Worm (Caenorhabditis elegans) whole organism, late embryonic: Measurements from ENCODE around the gene him-18.

Experiments
- C08G9.2 ChIP-seq: sonication (generic microtip); optimal IDR thresholded peaks from 2 replicates; lab custom pipeline; 2016; ENCODE audit warnings: mild to moderate bottlenecking, missing genetic modification characterization, moderate library complexity, missing compliant biosample characterization
- C38D4.7 ChIP-seq: fragments of 200-800 bp; sonication (Bioruptor generic); optimal IDR thresholded peaks from 2 replicates; lab custom pipeline; 2018; ENCODE audit warnings: mild to moderate bottlenecking, missing genetic modification characterization, moderate library complexity, missing compliant biosample characterization
- K02D7.2 ChIP-seq: sonication (generic microtip); optimal IDR thresholded peaks from 2 replicates; lab custom pipeline; 2017; ENCODE audit warnings: mild to moderate bottlenecking, missing genetic modification characterization, missing compliant biosample characterization
- K09A11.1 ChIP-seq: sonication (generic microtip); optimal IDR thresholded peaks from 2 replicates; lab custom pipeline; 2017; ENCODE audit warnings: antibody characterized with exemption, mild to moderate bottlenecking, missing genetic modification characterization, missing compliant biosample characterization; ENCODE audit not compliant: insufficient read depth
- Y22D7AL.16 ChIP-seq: sonication (generic microtip); optimal IDR thresholded peaks from 2 replicates; lab custom pipeline; 2016; ENCODE audit warnings: missing genetic modification characterization, missing compliant biosample characterization
- ahr-1 ChIP-seq: sonication (generic microtip); optimal IDR thresholded peaks from 2 replicates; lab custom pipeline; 2016; ENCODE audit warnings: missing genetic modification characterization, missing compliant biosample characterization
- ceh-14 ChIP-seq: sonication (generic microtip); optimal IDR thresholded peaks from 2 replicates; lab custom pipeline; 2016; ENCODE audit warnings: missing genotype, missing genetic modification characterization, missing compliant biosample characterization
- ceh-18 ChIP-seq: sonication (generic microtip); optimal IDR thresholded peaks from 2 replicates; lab custom pipeline; 2016; ENCODE audit warnings: missing genetic modification characterization, missing compliant biosample characterization
- ceh-24 ChIP-seq: sonication (generic microtip); optimal IDR thresholded peaks from 2 replicates; lab custom pipeline; 2016; ENCODE audit warnings: mild to moderate bottlenecking, missing genetic modification characterization, missing compliant biosample characterization
- ceh-31 ChIP-seq: sonication (generic microtip); optimal IDR thresholded peaks from 2 replicates; lab custom pipeline; 2016; ENCODE audit warnings: missing genetic modification characterization, missing compliant biosample characterization
- ceh-45 ChIP-seq: fragments of 200-800 bp; sonication (Bioruptor generic); IDR thresholded peaks from 2 replicates; pipeline ENCODE4 v1.3.6; 2022; ENCODE audit warnings: missing genetic modification reagents, missing genetic modification characterization, missing compliant biosample characterization
- ceh-48 ChIP-seq: sonication (generic microtip); optimal IDR thresholded peaks from 2 replicates; lab custom pipeline; 2016; ENCODE audit warnings: missing genetic modification characterization, inconsistent platforms, missing compliant biosample characterization
- che-1 ChIP-seq: sonication (generic microtip); optimal IDR thresholded peaks from 2 replicates; lab custom pipeline; 2016; ENCODE audit warnings: mild to moderate bottlenecking, missing genetic modification characterization, missing compliant biosample characterization
- dmd-4 ChIP-seq: sonication (generic microtip); optimal IDR thresholded peaks from 2 replicates; lab custom pipeline; 2016; ENCODE audit warnings: borderline replicate concordance, missing genetic modification characterization, missing compliant biosample characterization
- dve-1 ChIP-seq: sonication (generic microtip); optimal IDR thresholded peaks from 2 replicates; lab custom pipeline; 2017; ENCODE audit warnings: antibody characterized with exemption, mild to moderate bottlenecking, missing genetic modification characterization, missing compliant biosample characterization
- elt-2 ChIP-seq: sonication (generic microtip); optimal IDR thresholded peaks from 2 replicates; lab custom pipeline; 2016; ENCODE audit warnings: missing genetic modification reagents, missing genetic modification characterization, missing compliant biosample characterization
- ets-4 ChIP-seq: sonication (generic microtip); optimal IDR thresholded peaks from 2 replicates; lab custom pipeline; 2016; ENCODE audit warnings: missing genetic modification characterization, missing compliant biosample characterization
- fax-1 ChIP-seq: sonication (generic microtip); optimal IDR thresholded peaks from 2 replicates; lab custom pipeline; 2016; ENCODE audit warnings: missing genotype, missing genetic modification characterization, missing compliant biosample characterization
- fkh-10 ChIP-seq: fragments of 150-350 bp; optimal IDR thresholded peaks from 2 replicates; lab custom pipeline; 2014; ENCODE audit warnings: missing biosample characterization, missing genetic modification reagents, missing genetic modification characterization
- fkh-6 ChIP-seq: sonication (generic microtip); optimal IDR thresholded peaks from 2 replicates; lab custom pipeline; 2016; ENCODE audit warnings: missing genetic modification characterization, missing compliant biosample characterization
- hlh-15 ChIP-seq: sonication (generic microtip); optimal IDR thresholded peaks from 2 replicates; lab custom pipeline; 2016; ENCODE audit warnings: missing genetic modification characterization, missing compliant biosample characterization
- hlh-8 ChIP-seq: sonication (generic microtip); optimal IDR thresholded peaks from 2 replicates; lab custom pipeline; 2016; ENCODE audit warnings: missing genotype, missing genetic modification characterization, missing compliant biosample characterization
- mec-3 ChIP-seq: sonication (generic microtip); optimal IDR thresholded peaks from 2 replicates; lab custom pipeline; 2016; ENCODE audit warnings: borderline replicate concordance, missing genetic modification characterization, missing compliant biosample characterization
- nhr-11 ChIP-seq: fragments of 150-350 bp; optimal IDR thresholded peaks from 2 replicates; lab custom pipeline; 2014; ENCODE audit warnings: missing biosample characterization, missing genetic modification characterization
- nhr-232 ChIP-seq: sonication (generic microtip); optimal IDR thresholded peaks from 2 replicates; lab custom pipeline; 2016; ENCODE audit warnings: missing genetic modification characterization, missing compliant biosample characterization
- npax-4 ChIP-seq: sonication (generic microtip); optimal IDR thresholded peaks from 2 replicates; lab custom pipeline; 2016; ENCODE audit warnings: missing genetic modification characterization, missing compliant biosample characterization
- odd-2 ChIP-seq: sonication (generic microtip); optimal IDR thresholded peaks from 2 replicates; lab custom pipeline; 2017; ENCODE audit warnings: antibody characterized with exemption, mild to moderate bottlenecking, missing genetic modification characterization, missing compliant biosample characterization
- pag-3 ChIP-seq: sonication (generic microtip); optimal IDR thresholded peaks from 2 replicates; lab custom pipeline; 2016; ENCODE audit warnings: missing compliant biosample characterization, missing genetic modification characterization, borderline replicate concordance
- pat-9 ChIP-seq: fragments of 200-800 bp; sonication (Bioruptor generic); optimal IDR thresholded peaks from 2 replicates; lab custom pipeline; 2018; ENCODE audit warnings: mild to moderate bottlenecking, missing genetic modification characterization, moderate library complexity, missing compliant biosample characterization
- pax-1 ChIP-seq: fragments of 150-350 bp; optimal IDR thresholded peaks from 2 replicates; lab custom pipeline; 2014; ENCODE audit warnings: missing biosample characterization, missing genetic modification characterization
- pha-2 ChIP-seq: sonication (generic microtip); optimal IDR thresholded peaks from 2 replicates; lab custom pipeline; 2017; ENCODE audit warnings: mild to moderate bottlenecking, missing genetic modification characterization, missing compliant biosample characterization
- pha-4 ChIP-seq: fragments of 150-350 bp; optimal IDR thresholded peaks from 2 replicates; lab custom pipeline; 2018; ENCODE audit warnings: missing biosample characterization, missing genetic modification reagents, missing genetic modification characterization
- pqm-1 ChIP-seq: sonication (generic microtip); optimal IDR thresholded peaks from 2 replicates; lab custom pipeline; 2016; ENCODE audit warnings: missing genetic modification characterization, missing compliant biosample characterization
- ref-2 ChIP-seq: sonication (generic microtip); optimal IDR thresholded peaks from 2 replicates; lab custom pipeline; 2016; ENCODE audit warnings: missing genetic modification characterization, missing compliant biosample characterization
- rnt-1 ChIP-seq: sonication (generic microtip); optimal IDR thresholded peaks from 2 replicates; lab custom pipeline; 2016; ENCODE audit warnings: missing genetic modification characterization, missing compliant biosample characterization
- sox-2 ChIP-seq: fragments of 200-800 bp; sonication (Bioruptor generic); IDR thresholded peaks from 2 replicates; pipeline ENCODE4 v1.3.6; 2022; ENCODE audit warnings: missing genetic modification reagents, missing genetic modification characterization, missing compliant biosample characterization
- ttx-3 ChIP-seq: sonication (generic microtip); optimal IDR thresholded peaks from 2 replicates; lab custom pipeline; 2016; ENCODE audit warnings: missing genetic modification reagents, missing genetic modification characterization, missing compliant biosample characterization
- unc-3 ChIP-seq, 2 experiments: fragments of 200-800 bp in 1 of 2; sonication (Bioruptor generic) in 1 of 2; sonication (generic microtip) in 1 of 2; conservative IDR thresholded peaks in 1 of 2; optimal IDR thresholded peaks in 1 of 2; 2 replicates each; pipeline versions ENCODE4 v1.3.6 to Lab custom; 2016 to 2022; ENCODE audit warnings: missing compliant biosample characterization in 2 of 2, missing genetic modification characterization in 2 of 2, missing genetic modification reagents in 1 of 2
- unc-42 ChIP-seq: sonication (generic microtip); optimal IDR thresholded peaks from 2 replicates; lab custom pipeline; 2016; ENCODE audit warnings: missing genotype, missing genetic modification characterization, missing compliant biosample characterization
- unc-55 ChIP-seq: sonication (generic microtip); optimal IDR thresholded peaks from 2 replicates; lab custom pipeline; 2017; ENCODE audit warnings: missing biosample characterization, missing genetic modification reagents, missing genetic modification characterization
- unc-86 ChIP-seq: sonication (generic microtip); optimal IDR thresholded peaks from 2 replicates; lab custom pipeline; 2016; ENCODE audit warnings: missing genetic modification characterization, missing compliant biosample characterization
- ztf-16 ChIP-seq: sonication (generic microtip); optimal IDR thresholded peaks from 2 replicates; lab custom pipeline; 2017; ENCODE audit warnings: missing genetic modification characterization, missing compliant biosample characterization

Gene him-18

ce11 chrIII:4720620-4721227 is 5.7 kb upstream of the him-18 start, which contains the start of gene emb-5 (continued):
- TF ChIP-seq hlh-15 (no peak), odd-2 (no peak), ceh-31 (tag; lab: Kevin White, UChicago) (peak; percentile 42), unc-42 (peak; percentile 36), C38D4.7 (GFP tag; lab: Kevin White, UChicago) (no peak), K09A11.1 (tag; lab: Kevin White, UChicago) (no peak), ztf-16 (tag; lab: Kevin White, UChicago) (no peak), nhr-232 (tag; lab: Kevin White, UChicago) (no peak), nhr-11 (tag; lab: Kevin White, UChicago) (no peak), elt-2 (tag; lab: Kevin White, UChicago) (no peak), C08G9.2 (tag; lab: Kevin White, UChicago) (no peak), dmd-4 (tag; lab: Kevin White, UChicago) (no peak), ref-2 (tag; lab: Kevin White, UChicago) (no peak), fkh-6 (no peak), ceh-14 (no peak), ets-4 (tag; lab: Kevin White, UChicago) (no peak), dve-1 (tag; lab: Kevin White, UChicago) (peak; percentile 22), pax-1 (tag; lab: Kevin White, UChicago) (peak; percentile 43), sox-2 (GFP tag; lab: Robert Waterston, UW) (peak; percentile 29; the same call in 1 of the 2 replicates), pha-2 (no peak), unc-55 (peak; percentile 21), Y22D7AL.16 (tag; lab: Kevin White, UChicago) (no peak)

DNA sequence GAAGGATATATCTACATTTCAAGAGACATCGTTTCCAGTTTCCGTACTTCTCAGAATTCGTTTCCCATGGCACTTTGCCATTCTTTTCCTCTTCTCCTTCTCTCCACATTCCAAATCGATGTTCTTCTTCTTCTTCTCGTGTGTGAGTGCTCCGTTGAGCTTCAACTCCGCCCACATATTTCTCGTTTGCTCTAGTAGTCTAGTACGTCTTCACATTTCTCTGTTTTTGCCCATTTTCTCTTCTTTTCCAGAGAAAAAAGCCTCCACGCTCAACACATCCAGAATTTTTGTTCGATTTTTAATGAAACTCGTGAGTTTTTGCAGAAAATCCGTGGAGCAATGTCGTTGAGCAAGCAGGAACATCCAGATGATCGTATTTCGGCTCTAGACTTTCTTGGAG is 6.1 kb downstream of the him-18 start, which contains the start of gene T04A8.18:
Gene T04A8.18, plus strand, starts transcription at position 301 of the 400 bp plus-strand sequence.
- TF ChIP-seq K02D7.2 (tag; lab: Kevin White, UChicago) (no peak), npax-4 (no peak), pag-3 (tag; lab: Kevin White, UChicago) (no peak), C38D4.7 (GFP tag; lab: Kevin White, UChicago) (no peak), fax-1 (no peak), unc-42 (no peak), ceh-31 (tag; lab: Kevin White, UChicago) (no peak), Y22D7AL.16 (tag; lab: Kevin White, UChicago) (no peak), ahr-1 (tag; lab: Kevin White, UChicago) (no peak), ceh-14 (no peak), ets-4 (tag; lab: Kevin White, UChicago) (no peak), fkh-10 (GFP tag; lab: Kevin White, UChicago) (no peak), hlh-15 (no peak), ttx-3 (tag; lab: Kevin White, UChicago) (no peak), ceh-45 (no peak)

ce11 chrIII:4706678-4707077 is 8.3 kb downstream of the him-18 start, which contains the start of gene T04A8.13:
Gene T04A8.13, plus strand, starts transcription at chrIII:4706978.
- no peak for TF ChIP-seq pqm-1 (tag; lab: Kevin White, UChicago)
- no peak for TF ChIP-seq unc-86 (tag; lab: Kevin White, UChicago)
- TF ChIP-seq pha-4 (tag; lab: Kevin White, UChicago): no peak
- TF ChIP-seq hlh-15: no peak
- no peak for TF ChIP-seq ceh-45
- no peak for TF ChIP-seq unc-3 (GFP tag; conservative IDR thresholded peaks at IDR 0.05; lab: Robert Waterston, UW)
- no peak for TF ChIP-seq unc-3 (tag; optimal IDR thresholded peaks at IDR 0.05; lab: Kevin White, UChicago)
- no peak for TF ChIP-seq nhr-232 (tag; lab: Kevin White, UChicago)
- TF ChIP-seq che-1 (tag; lab: Kevin White, UChicago): no peak
- no peak for TF ChIP-seq hlh-8 (tag; lab: Kevin White, UChicago)
- no peak for TF ChIP-seq ceh-24 (tag; lab: Kevin White, UChicago)
- TF ChIP-seq npax-4: no peak
- TF ChIP-seq pat-9 (tag; lab: Kevin White, UChicago): no peak
- no peak for TF ChIP-seq rnt-1
- no peak for TF ChIP-seq ceh-31 (tag; lab: Kevin White, UChicago)
- TF ChIP-seq mec-3: no peak
- no peak for TF ChIP-seq ceh-48 (tag; lab: Kevin White, UChicago)
- TF ChIP-seq ceh-18 (tag; lab: Kevin White, UChicago): no peak
